Worm (Caenorhabditis elegans): Measurements from ENCODE around the gene hrpu-2.
A peak's percentile ranks its signal among the peaks of the same experiment; 100 is the strongest.

hrpu-2 gene

DNA sequence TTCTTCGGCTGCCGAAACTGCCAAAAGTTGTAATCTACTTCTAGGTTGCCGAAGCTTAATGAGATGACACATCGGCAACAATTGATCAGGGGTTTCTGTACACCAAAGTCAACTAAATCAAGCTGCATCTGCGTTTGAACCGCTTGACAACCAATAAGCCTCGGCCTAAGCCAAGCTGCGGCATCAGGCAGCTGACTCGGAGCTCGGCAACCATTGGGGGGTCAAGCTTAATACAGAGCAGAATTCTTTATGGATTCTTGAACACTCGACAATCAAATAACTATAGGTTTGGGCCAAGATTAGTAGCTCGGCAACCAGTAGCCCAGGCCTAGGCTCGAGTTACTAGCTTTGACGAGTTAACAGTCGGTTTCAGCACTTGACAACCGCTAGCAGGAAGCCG is 43.2 kb downstream of the hrpu-2 start:
- no peak for TF ChIP-seq nhr-28 (tag; optimal IDR thresholded peaks at IDR 0.05)

DNA sequence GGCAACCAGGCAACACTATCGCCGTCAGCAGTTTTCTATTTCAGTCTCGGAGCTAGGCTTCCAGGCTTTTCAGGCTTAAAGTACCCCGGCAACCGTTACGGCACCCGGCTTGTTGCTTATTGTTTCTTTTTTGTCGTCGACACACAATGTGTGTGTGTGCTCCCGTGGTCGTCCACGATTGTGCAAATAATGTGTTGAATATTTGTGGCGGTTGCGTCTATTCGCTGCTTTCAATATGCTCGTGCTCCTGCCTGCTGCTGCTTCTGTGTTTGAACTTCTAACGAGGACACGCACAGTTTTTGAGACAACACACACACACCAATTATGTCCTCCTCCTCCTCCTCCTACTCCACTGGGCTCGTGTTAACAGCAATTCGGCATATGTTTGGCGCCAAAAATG is 43.7 kb downstream of the hrpu-2 start:
- TF ChIP-seq elt-1 (tag; optimal IDR thresholded peaks at IDR 0.05; ENCODE audit: borderline replicate concordance, insufficient read depth) (no peak), ceh-43 (GFP tag; optimal IDR thresholded peaks at IDR 0.05) (peak; percentile 41), bed-3 (GFP tag; optimal IDR thresholded peaks at IDR 0.05) (no peak), M03D4.4 (tag; optimal IDR thresholded peaks at IDR 0.05) (no peak)

DNA sequence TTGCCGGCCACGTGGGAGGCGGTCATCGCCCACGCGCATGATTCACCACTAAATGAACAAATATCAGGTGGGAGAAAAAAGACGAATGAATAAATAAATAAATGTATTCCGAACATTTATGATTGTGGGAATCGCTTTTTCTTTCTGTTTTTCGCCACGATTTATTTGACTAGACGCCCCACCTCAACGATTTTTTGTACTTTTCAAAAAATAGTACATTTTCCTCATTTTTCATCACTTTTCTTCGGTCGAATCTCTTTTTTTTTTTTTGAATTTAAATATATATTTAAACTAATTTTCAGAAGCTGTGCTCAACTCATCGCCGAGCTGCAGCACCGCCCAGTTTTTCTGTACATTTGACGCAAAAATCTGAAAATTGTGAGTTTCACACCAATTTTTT is 44.8 kb downstream of the hrpu-2 start, which contains the start of gene fnip-2:
Gene fnip-2, plus strand, starts transcription at position 301 of the 400 bp plus-strand sequence.
- no peak for TF ChIP-seq ceh-43 (GFP tag; optimal IDR thresholded peaks at IDR 0.05)
- no peak for TF ChIP-seq pha-4 (tag; optimal IDR thresholded peaks at IDR 0.05)
- TF ChIP-seq ham-2 (GFP tag; optimal IDR thresholded peaks at IDR 0.05) = no peak
- no peak for TF ChIP-seq nhr-237 (tag; optimal IDR thresholded peaks at IDR 0.05)
- no peak for TF ChIP-seq drap-1 (GFP tag; optimal IDR thresholded peaks at IDR 0.05)
- TF ChIP-seq nhr-28 (tag; optimal IDR thresholded peaks at IDR 0.05) = no peak
- no peak for TF ChIP-seq bed-3 (GFP tag; optimal IDR thresholded peaks at IDR 0.05)
- TF ChIP-seq sptf-1 (tag; optimal IDR thresholded peaks at IDR 0.05) = no peak
- no peak for TF ChIP-seq hlh-1 (tag; optimal IDR thresholded peaks at IDR 0.05)
- no peak for TF ChIP-seq ces-1 (GFP tag; optimal IDR thresholded peaks at IDR 0.05)
- no peak for TF ChIP-seq nhr-76 (tag; optimal IDR thresholded peaks at IDR 0.05)
- TF ChIP-seq tbx-8 (GFP tag; optimal IDR thresholded peaks at IDR 0.05) = no peak

DNA sequence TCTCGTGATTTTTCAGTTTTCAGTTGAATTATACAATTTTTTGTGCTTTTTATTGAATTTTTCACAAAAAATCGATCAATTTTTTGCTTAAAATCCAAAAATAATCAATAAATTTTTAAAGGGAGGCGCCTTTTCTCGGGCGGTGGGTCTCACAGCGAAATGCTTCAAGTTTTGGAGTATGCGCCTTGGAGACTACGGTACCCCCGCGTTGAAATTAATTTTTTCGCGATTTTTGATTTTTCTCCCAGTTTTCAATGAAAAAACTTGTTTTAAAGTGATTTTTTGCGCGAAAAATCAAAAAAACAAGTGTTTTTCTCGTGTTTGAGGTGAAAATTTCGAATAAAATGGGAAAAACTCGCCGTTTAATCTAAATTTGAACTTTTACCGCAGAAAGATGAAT is 45.4 kb downstream of the hrpu-2 start:
- TF ChIP-seq ceh-83 (GFP tag; optimal IDR thresholded peaks at IDR 0.05) = no peak
- no peak for TF ChIP-seq unc-39 (tag; optimal IDR thresholded peaks at IDR 0.05)
- TF ChIP-seq cnd-1 (tag; optimal IDR thresholded peaks at IDR 0.05) = no peak
- no peak for TF ChIP-seq hlh-1 (tag; optimal IDR thresholded peaks at IDR 0.05)
- no peak for TF ChIP-seq bed-3 (GFP tag; optimal IDR thresholded peaks at IDR 0.05)
- no peak for TF ChIP-seq sem-2 (GFP tag; optimal IDR thresholded peaks at IDR 0.05)
- no peak for TF ChIP-seq nhr-28 (tag; optimal IDR thresholded peaks at IDR 0.05)
- no peak for TF ChIP-seq sptf-1 (tag; optimal IDR thresholded peaks at IDR 0.05)
- no peak for TF ChIP-seq ceh-39 (tag; optimal IDR thresholded peaks at IDR 0.05)
- TF ChIP-seq M03D4.4 (tag; optimal IDR thresholded peaks at IDR 0.05) = no peak
- TF ChIP-seq pha-4 (tag; optimal IDR thresholded peaks at IDR 0.05) = no peak
- TF ChIP-seq mep-1 (tag; optimal IDR thresholded peaks at IDR 0.05) = no peak
- TF ChIP-seq ham-2 (GFP tag; optimal IDR thresholded peaks at IDR 0.05) = no peak
- no peak for TF ChIP-seq ztf-11 (tag; optimal IDR thresholded peaks at IDR 0.05)
- TF ChIP-seq nhr-12 (tag; optimal IDR thresholded peaks at IDR 0.05) = no peak
- no peak for TF ChIP-seq blmp-1 (tag; optimal IDR thresholded peaks at IDR 0.05)
- no peak for TF ChIP-seq mab-5 (tag; optimal IDR thresholded peaks at IDR 0.05)
- TF ChIP-seq tbx-8 (GFP tag; optimal IDR thresholded peaks at IDR 0.05) = no peak
- no peak for TF ChIP-seq unc-62 (GFP tag; optimal IDR thresholded peaks at IDR 0.05)
- TF ChIP-seq drap-1 (GFP tag; optimal IDR thresholded peaks at IDR 0.05) = no peak

DNA sequence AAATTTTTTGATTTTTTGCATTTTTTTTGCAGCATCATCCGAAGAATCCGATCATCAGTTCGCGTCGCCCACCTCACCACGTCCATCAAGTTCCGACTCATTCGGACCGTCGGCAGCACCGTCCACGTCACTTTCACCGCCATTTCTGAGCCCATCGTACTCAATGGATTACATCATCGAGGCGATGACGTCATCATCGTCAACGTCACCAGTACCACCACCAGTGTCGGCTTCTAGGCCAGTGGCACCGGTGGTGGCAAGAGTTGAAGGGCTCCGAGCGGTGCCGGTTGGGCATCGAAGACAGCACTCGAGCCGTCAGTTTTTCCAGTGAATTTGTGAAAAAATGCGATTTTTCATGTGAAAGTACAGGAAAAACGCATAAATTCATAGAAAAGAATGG is 46.0 kb downstream of the hrpu-2 start:
- TF ChIP-seq nhr-2 (tag; optimal IDR thresholded peaks at IDR 0.05) = no peak
- no peak for TF ChIP-seq M03D4.4 (tag; optimal IDR thresholded peaks at IDR 0.05)
- no peak for TF ChIP-seq nhr-237 (tag; optimal IDR thresholded peaks at IDR 0.05)
- TF ChIP-seq zip-8 (tag; optimal IDR thresholded peaks at IDR 0.05) = peak; percentile 93
- no peak for TF ChIP-seq bed-3 (GFP tag; optimal IDR thresholded peaks at IDR 0.05)
- TF ChIP-seq sem-2 (GFP tag; optimal IDR thresholded peaks at IDR 0.05) = no peak
- TF ChIP-seq unc-62 (GFP tag; optimal IDR thresholded peaks at IDR 0.05) = no peak

DNA sequence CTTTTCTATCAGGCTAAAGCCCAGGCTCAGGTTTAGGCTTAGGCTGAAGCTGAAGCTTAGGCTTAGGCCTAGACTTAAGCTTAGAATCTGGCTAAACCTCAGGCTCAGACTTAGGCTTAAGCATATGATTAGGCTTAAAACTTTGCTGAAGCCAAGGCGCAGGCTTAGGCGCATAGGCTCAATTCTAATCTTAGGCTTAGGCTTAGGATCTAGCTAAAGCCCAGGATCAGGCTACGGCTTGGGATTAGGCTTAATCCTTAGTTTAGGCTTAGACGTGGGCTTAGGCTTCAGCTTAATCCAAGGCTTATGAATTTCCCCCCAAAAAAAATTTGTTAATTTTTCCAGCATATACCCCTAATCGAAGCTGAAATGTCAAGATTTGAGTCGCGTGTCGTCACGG is 51.0 kb downstream of the hrpu-2 start:
- no peak for TF ChIP-seq lin-32 (GFP tag; optimal IDR thresholded peaks at IDR 0.05)

DNA sequence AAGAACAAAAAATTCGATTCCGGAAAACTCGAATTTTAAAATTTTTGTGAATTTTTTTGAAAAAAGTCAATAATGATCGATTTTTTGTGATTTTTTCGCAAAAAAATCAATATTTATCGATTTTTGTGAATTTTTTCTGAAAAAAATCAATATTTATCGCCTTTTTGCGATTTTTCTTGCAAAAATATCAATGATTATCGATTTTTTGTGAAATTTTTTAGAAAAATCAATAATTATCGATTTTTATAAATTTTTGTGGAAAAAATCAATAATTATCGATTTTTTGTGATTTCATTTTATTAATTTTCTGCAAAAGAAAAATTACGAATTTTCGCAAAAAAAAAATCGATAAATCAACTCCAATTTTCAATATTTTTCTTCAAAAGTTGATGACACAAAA is 58.3 kb downstream of the hrpu-2 start:
- TF ChIP-seq ceh-43 (GFP tag; optimal IDR thresholded peaks at IDR 0.05) (no peak), pha-4 (tag; optimal IDR thresholded peaks at IDR 0.05) (no peak), zip-8 (tag; optimal IDR thresholded peaks at IDR 0.05) (no peak), nhr-2 (tag; optimal IDR thresholded peaks at IDR 0.05) (no peak), bed-3 (GFP tag; optimal IDR thresholded peaks at IDR 0.05) (no peak), nhr-28 (tag; optimal IDR thresholded peaks at IDR 0.05) (no peak), hlh-1 (tag; optimal IDR thresholded peaks at IDR 0.05) (no peak), cnd-1 (tag; optimal IDR thresholded peaks at IDR 0.05) (no peak), flh-1 (GFP tag; optimal IDR thresholded peaks at IDR 0.05) (no peak), ceh-83 (GFP tag; optimal IDR thresholded peaks at IDR 0.05) (no peak), ces-1 (GFP tag; optimal IDR thresholded peaks at IDR 0.05) (no peak)
